Fruit fly (Drosophila melanogaster) ovary, adult (tissue): ENCODE results near the gene CG3588.

Experiments
- CG17801 ChIP-seq: fragments of 200-800 bp; optimal IDR thresholded peaks from 2 replicates; lab custom pipeline; 2019; ENCODE audit warnings: missing biosample characterization, mild to moderate bottlenecking, missing genetic modification characterization, moderate library complexity; ENCODE audit not compliant: partially characterized antibody

CG3588 gene

dm6 chrX:2919742-2920141 is at the start of gene CG3588:
CG3588 (plus strand) TSS chrX:2919770.
- TF ChIP-seq CG17801, result no peak

DNA sequence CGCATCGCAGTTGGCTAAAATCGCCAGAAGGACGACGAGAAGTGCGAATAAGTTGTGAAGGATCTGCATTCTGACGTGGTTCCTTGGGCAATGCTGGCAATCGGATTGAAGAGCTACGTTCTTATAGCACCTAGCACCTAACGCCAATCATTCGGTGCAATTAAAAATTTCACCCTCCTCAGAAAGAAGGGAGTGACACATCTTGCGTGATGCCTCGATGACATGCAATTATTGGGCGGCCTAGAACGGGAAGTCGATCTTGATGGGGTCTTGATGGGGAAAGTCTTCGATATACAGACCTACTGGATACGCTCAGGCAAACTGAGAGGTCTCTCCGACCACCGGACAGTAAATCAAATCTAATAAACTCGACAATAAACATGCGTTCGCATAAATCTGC is 46.8 kb upstream of the CG3588 start, which contains the start of gene CG14416:
CG14416 (minus strand) TSS at position 101 of the 400 bp plus-strand sequence.
- no peak for TF ChIP-seq CG17801

DNA sequence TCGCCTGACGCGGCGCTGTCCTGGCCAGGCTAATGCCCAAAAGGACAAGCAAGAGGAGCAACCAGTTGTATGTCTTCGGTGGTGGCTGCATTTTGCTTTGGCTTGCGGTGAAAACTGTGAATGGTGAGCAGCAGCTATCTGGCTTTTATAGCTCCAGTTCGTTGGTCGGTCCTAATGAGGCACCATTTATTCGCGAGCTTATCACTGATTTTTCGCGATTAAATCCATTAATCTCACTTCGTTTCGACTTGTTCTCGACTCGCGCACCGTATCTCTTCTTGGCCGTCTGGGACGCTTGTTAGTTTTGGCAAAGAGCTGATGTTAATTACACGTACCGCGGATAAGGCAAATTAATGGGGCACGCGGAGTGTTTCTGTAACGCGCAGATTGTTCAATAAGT is 43.1 kb upstream of the CG3588 start, which contains the start of gene CG14417:
CG14417 (minus strand) TSS at position 101 of the 400 bp plus-strand sequence.
- TF ChIP-seq CG17801, result no peak

DNA sequence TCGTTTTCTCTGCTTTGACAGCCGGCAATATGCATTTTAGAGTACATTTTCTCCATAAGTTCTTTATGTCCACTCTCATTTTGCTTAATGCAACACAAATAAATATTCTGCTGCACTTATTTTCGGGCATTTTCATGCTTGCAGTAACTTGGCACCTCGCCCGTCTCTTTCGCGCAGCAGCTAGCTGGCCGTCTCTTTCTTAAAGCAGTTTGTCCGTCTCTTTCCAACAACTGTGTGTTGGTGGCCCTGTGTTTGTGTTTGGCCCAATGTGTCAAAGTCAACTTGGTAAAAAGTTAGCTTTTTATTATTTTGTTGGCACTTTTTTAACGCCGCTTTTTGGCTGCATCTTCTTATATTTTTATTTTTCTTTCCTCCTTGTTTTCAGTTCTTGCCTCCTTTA is 42.5 kb upstream of the CG3588 start:
- no peak for TF ChIP-seq CG17801

dm6 chrX:2880660-2881059 is 38.9 kb upstream of the CG3588 start:
- TF ChIP-seq CG17801, result no peak

DNA sequence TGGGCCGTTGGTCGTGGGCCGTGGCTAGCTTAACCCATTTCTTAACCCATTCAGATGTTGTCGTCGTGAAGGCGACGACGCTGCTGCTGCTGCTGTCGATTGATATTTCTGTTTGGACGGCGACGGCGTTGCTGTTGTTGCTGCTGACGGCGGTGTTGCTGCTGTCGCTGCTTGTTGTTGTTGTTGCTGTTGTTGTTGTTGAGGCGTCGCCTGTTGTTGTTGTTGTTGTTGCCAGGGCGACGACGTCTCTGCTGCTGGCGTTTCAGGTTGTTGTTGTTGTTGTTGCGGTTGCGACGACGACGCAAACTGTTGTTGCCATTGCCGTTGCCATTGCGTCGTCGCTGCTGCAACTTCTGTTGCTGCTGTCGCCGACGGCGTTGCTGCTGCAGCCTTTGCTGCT is 37.1 kb upstream of the CG3588 start:
- no peak for TF ChIP-seq CG17801

- no peak for TF ChIP-seq CG17801
These were observed 36.0 kb upstream of the CG3588 start, which contains the start of gene CG14418 for dm6 chrX:2883561-2883960. CG14418 (minus strand) TSS chrX:2883661.

dm6 chrX:2885814-2886213 is 33.8 kb upstream of the CG3588 start, which contains the start of gene CG14419:
CG14419 (minus strand) TSS chrX:2885914.
- no peak for TF ChIP-seq CG17801

- TF ChIP-seq CG17801, result no peak
These were observed 31.4 kb upstream of the CG3588 start for dm6 chrX:2888211-2888610.

dm6 chrX:2890468-2890867 is 29.1 kb upstream of the CG3588 start, which contains the start of gene CG3526:
CG3526 (plus strand) TSS chrX:2890768.
- no peak for TF ChIP-seq CG17801

- TF ChIP-seq CG17801, result no peak
These were observed 12.4 kb upstream of the CG3588 start for dm6 chrX:2907105-2907694.

DNA sequence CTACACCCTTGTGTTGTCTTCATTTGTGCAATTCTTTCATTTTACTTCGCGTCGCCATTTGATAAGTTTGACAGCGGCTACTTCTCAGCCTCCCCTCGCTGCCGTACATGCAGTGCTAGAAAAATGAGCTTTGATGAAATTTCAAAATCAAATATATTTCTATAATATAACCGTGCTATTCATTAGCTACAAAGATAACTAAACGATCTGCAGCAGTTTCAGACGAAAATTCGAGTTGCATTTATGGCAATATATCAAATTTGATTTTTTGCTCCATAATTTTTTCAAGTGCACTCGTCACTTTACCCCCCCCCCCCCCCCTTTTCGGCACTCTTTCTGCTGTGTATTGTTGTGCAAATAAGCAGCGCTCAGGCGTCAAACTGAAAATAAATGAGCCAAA is 7.0 kb upstream of the CG3588 start:
- TF ChIP-seq CG17801, result no peak

- TF ChIP-seq CG17801, result no peak
These were observed 5.5 kb upstream of the CG3588 start for dm6 chrX:2914091-2914490.

DNA sequence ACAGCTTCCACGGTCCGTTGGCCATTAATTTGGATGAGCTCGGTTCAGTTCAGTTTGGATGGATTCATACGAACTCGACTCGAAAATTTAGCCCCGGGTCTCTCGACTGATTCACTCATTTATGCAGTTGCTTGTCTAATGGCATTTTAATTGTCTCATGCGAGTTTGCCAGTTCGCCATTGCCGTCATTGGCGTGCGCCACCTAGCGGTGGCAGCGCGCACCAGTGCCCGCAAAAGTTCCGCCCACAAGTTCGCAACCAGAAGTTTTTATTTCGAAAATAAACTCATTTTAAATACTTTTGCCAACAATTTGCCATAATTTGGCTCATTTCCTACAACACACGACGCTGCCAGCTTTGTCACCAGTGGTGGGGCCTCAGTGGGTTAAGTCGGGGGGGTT is 4.5 kb upstream of the CG3588 start:
- no peak for TF ChIP-seq CG17801

DNA sequence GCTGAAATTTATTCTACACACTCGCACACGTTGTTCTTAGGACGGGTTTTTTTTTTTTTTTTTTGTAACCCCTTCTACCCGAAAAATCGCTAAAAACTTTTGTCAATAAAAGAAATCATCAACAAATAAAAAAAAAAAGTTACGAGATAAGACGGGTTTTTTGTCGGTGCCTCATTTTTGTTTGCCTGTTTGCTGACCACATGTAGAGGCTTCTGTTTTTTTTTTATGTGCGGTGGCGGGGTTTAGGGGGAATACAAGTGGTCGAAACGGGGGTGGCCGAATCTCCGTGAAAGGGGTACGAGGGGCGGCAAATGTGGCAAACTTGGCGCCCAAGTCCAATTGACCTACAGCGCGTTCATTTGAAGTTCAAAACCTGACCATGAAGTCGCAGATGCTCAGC is 1.0 kb upstream of the CG3588 start:
- no peak for TF ChIP-seq CG17801

- TF ChIP-seq CG17801, result no peak
These were observed 7.6 kb downstream of the CG3588 start, which contains the start of gene CG14424 for dm6 chrX:2927158-2927557. CG14424 (minus strand) TSS chrX:2927258.

- no peak for TF ChIP-seq CG17801
These were observed 9.9 kb downstream of the CG3588 start, which contains the start of gene CG32793 for dm6 chrX:2929496-2929895. CG32793 (plus strand) TSS chrX:2929796.

dm6 chrX:2934827-2935226 is 15.3 kb downstream of the CG3588 start, which contains the start of gene CG3592:
CG3592 (plus strand) TSS chrX:2935127.
- TF ChIP-seq CG17801, result no peak

DNA sequence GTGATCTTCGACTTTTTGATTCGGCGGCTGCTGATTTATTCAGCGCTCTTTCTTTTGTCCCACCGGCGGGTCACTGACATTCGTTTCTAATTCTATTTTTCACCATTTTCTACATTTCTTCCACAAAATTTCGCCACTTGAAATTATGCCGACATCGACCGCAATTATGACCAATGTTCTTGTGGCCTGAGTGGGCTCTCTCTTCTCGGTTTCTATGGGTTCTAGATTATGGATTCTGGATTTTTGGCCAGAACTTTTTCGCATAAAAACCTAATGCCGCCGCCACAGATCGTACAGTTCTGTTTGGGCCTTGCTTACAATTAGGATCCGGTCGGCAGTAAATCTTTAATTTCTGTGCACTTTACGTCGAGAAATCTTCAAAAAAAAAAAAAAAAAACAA is 17.2 kb downstream of the CG3588 start, which contains the start of gene CG3598:
CG3598 (plus strand) TSS at position 301 of the 400 bp plus-strand sequence.
- TF ChIP-seq CG17801, result no peak
